Worm (Caenorhabditis elegans) whole organism, L4/young adult: Measurements from ENCODE around the gene cup-4.
A peak's percentile ranks its signal among the peaks of the same experiment; 100 is the strongest.

Experiments
- W03F9.2 ChIP-seq: fragments of 150-350 bp; optimal IDR thresholded peaks from 2 replicates; lab custom pipeline; 2014; ENCODE audit warnings: missing biosample characterization, missing genetic modification characterization
- dao-5 ChIP-seq: sonication (generic microtip); optimal IDR thresholded peaks from 2 replicates; lab custom pipeline; 2016; ENCODE audit warnings: missing genotype, missing genetic modification characterization, moderate library complexity, missing compliant biosample characterization
- him-1 ChIP-seq: sonication (generic microtip); optimal IDR thresholded peaks from 2 replicates; lab custom pipeline; 2016; ENCODE audit warnings: missing genotype, missing genetic modification reagents, missing genetic modification characterization, missing compliant biosample characterization

cup-4 gene

DNA sequence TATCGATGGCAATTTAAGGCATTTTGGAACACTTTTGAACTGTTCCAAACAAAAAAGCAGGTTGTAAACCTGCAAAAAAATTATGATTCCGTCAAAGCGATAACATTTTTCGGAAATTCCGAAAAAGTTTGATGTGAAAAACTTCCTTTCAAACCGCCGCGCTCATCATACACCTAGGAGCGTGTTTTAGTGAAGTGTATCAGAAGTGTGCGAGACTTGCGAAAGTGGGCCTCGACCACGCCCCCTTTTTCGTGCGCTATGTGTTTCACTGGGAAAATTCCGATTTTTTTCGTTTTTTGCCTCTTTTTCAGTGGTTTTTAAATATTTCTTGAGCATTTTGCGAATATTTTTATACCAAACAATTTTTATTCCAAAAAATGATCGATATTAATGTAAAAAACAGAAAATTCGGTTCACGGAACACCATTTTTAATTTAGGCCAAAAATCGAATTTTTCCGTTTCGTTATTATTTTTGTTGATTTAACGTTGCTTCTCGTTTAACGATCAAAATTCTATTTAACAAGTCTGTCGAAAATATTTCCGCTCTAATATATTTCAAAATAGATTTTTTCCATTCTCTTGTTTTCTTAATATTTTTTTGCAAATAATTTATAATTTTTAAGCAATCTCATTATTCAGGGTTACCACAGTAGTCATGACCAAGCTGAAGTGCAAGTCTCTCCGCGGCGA is 11.7 kb upstream of the cup-4 start, which contains the start of gene rpl-35:
TSS of gene rpl-35 (plus strand) at position 641 of the 691 bp plus-strand sequence.
- TF ChIP-seq W03F9.2 (tag; lab: Kevin White, UChicago) (peak; percentile 99), dao-5 (tag; lab: Kevin White, UChicago) (peak; percentile 79), him-1 (peak; percentile 99)

DNA sequence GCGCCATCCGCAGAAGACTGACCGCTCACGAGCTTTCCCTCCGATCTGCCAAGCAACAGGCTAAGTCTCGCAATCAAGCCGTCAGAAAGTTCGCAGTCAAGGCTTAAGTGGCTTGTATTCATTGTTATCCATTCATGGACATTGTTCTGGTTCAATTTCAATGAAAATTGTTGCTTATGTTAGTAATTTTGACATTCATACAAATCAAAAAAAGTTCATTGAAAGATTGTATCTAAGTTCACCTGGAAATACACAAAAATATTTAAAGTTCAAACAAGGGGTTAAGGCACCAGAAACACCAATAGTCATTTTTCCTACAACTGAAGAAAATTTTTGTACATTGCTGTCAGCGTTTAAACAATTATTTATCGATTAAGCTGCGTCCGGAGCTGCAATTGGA is 10.8 kb upstream of the cup-4 start:
- TF ChIP-seq dao-5 (tag; lab: Kevin White, UChicago) (no peak), him-1 (no peak), W03F9.2 (tag; lab: Kevin White, UChicago) (no peak)

DNA sequence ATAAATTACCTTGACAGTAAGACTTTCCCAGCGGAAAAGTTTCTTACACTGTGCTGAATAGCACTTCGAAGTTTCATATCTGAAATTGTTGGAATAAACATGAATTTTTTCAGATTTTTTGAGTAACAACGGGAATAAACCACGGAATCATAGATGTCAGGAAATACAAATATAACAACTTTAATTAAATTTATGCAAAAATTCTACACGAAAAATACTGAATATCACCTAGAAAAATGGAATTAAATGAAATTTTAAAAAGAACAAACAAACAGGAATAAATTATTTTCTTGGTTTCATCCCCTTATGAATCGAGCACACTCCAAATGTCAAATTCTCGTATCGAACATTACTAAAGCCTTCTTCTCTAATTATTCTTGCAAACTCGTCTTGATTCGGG is 9.1 kb upstream of the cup-4 start, which contains the start of gene tag-307:
TSS of gene tag-307 (minus strand) at position 101 of the 400 bp plus-strand sequence.
- TF ChIP-seq dao-5 (tag; lab: Kevin White, UChicago) (no peak), him-1 (no peak), W03F9.2 (tag; lab: Kevin White, UChicago) (no peak)

DNA sequence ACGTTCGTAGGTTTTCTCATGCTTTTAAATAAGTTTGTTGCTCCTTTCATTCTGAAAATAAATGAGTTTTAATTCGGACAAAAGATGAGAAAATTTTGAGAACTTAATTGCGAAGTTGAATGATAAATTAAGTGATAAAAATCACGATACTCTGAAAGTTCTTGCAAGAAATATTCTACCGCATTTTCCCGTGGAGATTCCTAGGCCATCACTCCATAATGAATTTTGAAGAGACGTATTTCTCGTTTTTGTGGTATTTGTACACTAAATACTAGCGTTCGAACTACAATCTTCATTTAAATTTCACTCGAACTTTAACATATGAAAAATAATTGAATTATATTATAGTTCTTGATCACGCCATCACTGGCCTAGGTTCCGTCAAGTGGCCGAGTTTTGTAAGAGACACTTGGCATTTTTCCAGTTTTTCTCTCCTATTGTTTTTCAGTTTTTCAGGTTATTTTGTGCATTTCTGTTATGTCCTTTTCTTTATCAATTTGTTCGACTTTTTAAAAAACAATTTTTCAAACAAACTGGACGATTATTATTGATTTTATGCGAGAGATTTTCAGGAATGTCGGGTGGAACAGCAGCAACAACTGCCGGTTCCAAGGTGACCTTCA is 7.8 kb upstream of the cup-4 start, which contains the start of the genes coq-5 and ufm-1:
TSS of gene coq-5 (minus strand) at position 51 of the 623 bp plus-strand sequence.
TSS of gene ufm-1 (plus strand) at position 573 of the 623 bp plus-strand sequence.
- no peak for TF ChIP-seq W03F9.2 (tag; lab: Kevin White, UChicago)
- TF ChIP-seq him-1 = peak; percentile 21

DNA sequence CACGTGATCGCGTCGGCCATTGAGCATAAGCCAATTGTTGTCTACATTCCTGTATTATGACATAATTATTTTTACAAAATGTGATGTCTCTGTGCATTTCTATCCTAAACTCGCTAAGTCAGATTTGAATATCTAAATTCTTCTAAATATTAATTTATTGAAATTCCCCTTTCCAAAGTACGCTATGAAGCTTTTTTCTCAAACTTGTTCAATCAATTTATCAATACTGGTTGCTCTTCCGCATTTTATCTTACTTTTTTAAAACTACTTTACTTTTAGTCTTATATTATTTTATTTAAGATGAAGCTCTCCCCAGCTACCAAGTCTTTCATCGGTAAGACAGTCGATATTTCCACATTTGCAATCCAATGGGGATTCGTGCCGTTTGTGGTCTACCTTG is 7.0 kb upstream of the cup-4 start, which contains the start of gene tomm-7:
TSS of gene tomm-7 (plus strand) at position 301 of the 400 bp plus-strand sequence.
- TF ChIP-seq W03F9.2 (tag; lab: Kevin White, UChicago) (no peak), him-1 (no peak), dao-5 (tag; lab: Kevin White, UChicago) (no peak)

DNA sequence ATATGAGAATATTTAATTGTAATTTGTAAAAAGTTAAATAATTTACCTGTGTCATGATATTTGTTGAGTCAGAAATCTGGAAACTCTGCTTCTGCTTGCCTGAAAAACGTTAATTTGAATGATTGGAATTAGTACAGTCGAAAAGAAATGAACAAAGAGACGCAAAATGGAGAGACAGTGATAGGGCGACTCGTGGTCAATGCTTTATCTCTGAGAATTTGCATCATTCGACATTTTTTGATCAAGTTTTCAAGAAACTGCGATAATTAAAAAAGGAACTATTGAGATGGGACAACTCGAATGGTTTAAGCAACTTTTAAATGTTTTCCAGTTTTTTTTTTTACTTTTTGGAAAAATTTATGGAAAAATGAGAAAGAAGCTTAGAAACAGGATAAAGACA is 5.4 kb upstream of the cup-4 start, which contains the start of gene cuc-1:
TSS of gene cuc-1 (minus strand) at position 101 of the 400 bp plus-strand sequence.
- TF ChIP-seq dao-5 (tag; lab: Kevin White, UChicago) = no peak
- no peak for TF ChIP-seq W03F9.2 (tag; lab: Kevin White, UChicago)
- TF ChIP-seq him-1 = no peak

DNA sequence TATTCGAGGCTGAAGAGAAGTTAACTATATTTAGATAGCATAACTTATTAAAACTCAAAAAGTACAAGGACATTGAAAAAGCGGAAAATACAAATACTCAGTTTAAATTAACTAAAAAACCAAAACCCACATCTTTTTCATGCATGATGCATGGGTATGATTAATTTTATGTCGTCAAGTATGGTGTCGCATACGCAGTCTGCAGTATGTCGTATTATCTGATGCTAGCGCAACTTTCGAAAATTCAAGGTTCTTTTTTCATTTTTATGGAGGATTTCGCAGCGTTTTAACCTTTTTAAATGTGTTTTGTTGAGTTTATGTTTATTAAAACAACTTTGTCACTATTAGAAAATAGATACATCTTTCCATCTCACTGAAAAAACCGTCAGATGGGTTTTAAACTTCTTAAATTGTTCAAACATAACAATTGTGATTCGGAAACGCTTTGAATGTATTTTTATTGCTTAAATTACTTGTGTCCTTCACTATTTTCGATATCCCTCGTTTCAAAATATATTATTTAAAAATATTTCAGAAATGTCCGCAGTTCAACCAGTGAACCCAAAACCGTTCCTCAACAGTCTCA is 4.7 kb upstream of the cup-4 start, which contains the start of gene snr-5:
TSS of gene snr-5 (plus strand) at position 536 of the 586 bp plus-strand sequence.
- TF ChIP-seq dao-5 (tag; lab: Kevin White, UChicago) (no peak), him-1 (no peak), W03F9.2 (tag; lab: Kevin White, UChicago) (no peak)

DNA sequence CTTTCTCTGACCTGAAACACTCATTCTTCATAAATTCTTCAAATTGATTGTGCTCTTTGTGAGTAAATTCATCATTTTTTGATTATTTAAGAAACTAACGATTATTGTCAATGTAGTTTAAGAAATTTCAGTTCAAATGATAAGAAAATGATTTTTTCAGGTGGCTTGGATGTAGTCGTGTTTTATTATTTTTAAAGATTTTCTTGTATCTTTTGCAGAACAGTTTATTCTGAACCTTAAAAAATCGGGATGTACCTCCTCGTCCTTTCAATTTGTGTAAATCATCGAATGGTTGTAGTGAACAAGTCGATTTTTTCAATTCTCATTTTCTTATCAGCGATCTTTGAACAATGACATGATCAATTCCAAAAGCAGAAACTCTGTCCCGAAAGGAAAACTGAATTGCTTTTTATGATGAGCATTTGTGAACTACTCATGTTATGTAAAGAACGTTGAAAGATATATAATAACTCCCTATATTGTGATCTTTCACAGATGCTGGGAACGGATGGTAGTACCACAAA is 989 bp upstream of the cup-4 start, which contains the start of gene slc-17.3:
TSS of gene slc-17.3 (minus strand) at position 51 of the 524 bp plus-strand sequence.
- no peak for TF ChIP-seq him-1
- no peak for TF ChIP-seq dao-5 (tag; lab: Kevin White, UChicago)
- TF ChIP-seq W03F9.2 (tag; lab: Kevin White, UChicago) = no peak

DNA sequence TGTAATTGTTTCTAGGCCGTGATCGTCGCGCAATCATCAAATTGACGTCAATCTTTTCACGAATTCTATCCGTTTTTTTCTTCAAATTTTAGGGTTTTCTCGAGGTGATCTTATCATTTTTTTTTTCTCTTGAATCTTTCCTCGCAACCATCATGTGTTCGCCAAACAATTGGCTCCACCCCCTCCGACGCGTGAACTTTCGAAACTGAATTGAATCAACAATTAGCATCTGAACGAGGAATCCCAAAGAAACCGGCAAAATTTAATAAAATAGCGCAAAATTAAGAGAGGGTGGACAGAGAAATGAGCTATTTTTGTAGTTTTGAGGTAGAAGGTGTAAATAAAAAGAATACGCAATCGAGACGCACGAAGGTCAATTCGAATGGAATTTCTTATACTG is 6.5 kb downstream of the cup-4 start:
- TF ChIP-seq W03F9.2 (tag; lab: Kevin White, UChicago) (no peak), him-1 (no peak), dao-5 (tag; lab: Kevin White, UChicago) (no peak)

DNA sequence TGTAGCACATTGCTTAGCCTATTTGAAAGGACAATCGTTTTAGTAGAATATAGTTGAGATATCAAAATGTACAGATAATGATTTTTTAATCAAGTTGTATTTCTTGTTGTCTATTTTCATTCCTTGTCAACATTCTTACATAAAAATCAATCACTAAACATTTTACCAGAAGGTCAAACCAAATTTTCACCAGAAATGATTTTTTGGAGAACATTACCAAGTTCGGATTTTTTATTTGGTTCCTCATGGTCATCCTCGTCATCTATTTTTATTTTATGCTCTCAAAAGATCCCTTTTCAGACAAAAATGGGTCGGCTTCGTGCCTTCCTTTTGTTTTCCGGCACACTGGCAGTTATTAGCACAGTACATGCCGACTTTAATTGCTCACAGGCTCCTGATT is 7.2 kb downstream of the cup-4 start, which contains the start of gene tyr-1:
TSS of gene tyr-1 (plus strand) at position 301 of the 400 bp plus-strand sequence.
- no peak for TF ChIP-seq W03F9.2 (tag; lab: Kevin White, UChicago)
- TF ChIP-seq dao-5 (tag; lab: Kevin White, UChicago) = no peak
- TF ChIP-seq him-1 = no peak

DNA sequence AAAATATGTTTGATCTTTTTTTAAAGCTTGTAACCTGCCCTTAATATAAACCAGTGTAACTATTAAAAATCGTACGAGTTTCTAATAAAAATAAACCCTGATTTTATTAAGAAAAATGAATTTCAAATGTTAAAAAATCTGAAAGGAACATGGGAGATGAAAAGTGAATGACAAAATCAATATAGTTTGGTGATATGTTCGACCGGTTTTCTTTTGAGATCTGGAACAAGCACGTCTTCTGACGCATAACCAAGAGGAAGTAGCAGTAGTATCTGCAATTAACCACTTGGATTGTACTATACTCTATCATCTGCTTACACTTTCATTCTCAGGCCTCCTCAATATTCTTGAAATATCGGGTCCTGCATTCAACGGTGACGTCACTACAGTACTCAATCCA is 10.8 kb downstream of the cup-4 start:
- no peak for TF ChIP-seq him-1

DNA sequence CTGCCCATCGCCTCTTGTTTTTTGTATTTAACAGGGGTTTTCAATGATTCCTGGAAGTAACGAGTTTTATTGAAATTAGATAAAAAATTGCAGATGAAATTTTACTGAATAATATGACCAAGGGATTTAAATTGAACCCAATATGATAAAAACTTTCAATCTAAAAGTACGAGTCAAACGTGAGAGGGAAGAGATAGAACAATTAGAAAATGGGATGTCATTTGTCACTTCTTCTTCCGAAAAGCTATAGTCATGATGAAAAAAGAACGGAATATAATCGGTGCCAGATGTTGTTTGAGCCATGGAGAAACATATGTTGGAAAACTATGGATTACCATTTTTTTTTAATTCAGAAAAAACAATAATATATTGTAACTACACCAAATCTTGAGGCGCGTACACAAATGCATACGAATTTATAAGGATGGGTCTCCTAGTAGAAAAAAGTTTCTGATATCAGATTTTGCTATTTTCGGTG is 12.6 kb downstream of the cup-4 start, which contains the start of gene sup-18:
TSS of gene sup-18 (minus strand) at position 51 of the 478 bp plus-strand sequence.
- TF ChIP-seq him-1 (no peak), dao-5 (tag; lab: Kevin White, UChicago) (no peak), W03F9.2 (tag; lab: Kevin White, UChicago) (no peak)

DNA sequence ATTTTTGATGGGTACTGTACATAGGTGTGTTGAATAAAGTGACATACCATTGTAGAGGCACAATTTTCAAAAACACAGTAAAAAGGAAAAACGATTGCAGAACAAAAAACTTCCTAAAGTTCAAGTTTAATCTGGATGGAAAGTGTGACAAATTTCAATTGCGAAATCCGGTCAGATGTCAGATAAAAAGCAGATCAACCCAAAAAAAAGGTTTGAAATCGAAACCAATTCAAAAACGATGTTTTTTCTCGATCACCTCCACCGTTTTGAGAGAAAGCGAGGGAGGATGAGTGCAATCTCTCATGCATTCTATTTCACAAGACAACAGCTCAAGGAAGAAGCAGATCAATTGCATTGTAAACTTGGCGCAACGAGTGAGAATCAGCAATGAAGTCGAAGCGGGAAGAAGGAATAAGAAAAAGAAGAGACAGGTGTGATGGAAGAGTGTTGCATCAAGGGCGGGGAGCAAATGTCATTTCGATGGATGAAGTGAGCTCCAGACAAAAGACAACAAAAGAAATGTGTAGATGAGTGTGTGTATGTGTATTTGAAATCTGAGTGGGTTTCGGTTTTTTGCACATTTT is 13.9 kb downstream of the cup-4 start:
- no peak for TF ChIP-seq W03F9.2 (tag; lab: Kevin White, UChicago)
- no peak for TF ChIP-seq dao-5 (tag; lab: Kevin White, UChicago)
- no peak for TF ChIP-seq him-1
